Worm (Caenorhabditis elegans): Measurements from ENCODE around the gene lir-3.

The lir-3 gene

DNA sequence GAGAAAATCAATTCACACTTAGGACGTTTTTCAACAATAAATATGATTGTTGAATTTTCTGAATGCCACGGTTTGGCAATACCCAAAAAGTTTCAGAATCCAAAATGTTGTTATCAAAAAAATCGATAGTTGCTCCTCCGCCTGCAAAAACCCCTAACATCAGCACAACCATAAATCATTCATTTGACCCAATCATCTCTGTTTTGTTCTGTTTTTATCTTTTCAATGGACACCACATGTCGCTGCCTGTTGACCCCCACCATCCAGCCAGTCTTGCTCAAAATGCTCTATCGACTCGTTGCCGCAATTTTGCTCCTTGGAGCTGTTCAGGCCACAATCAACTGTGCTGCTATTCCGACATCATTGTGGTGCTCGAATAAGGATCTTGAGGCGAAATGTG, 3.4 kb upstream of the lir-3 start, which contains the start of gene F37H8.5:
Gene F37H8.5 (plus strand): TSS at position 181 of the 400 bp plus-strand sequence.
- TF ChIP-seq lsy-27 (tag; optimal IDR thresholded peaks at IDR 0.05; ENCODE audit: borderline replicate concordance, insufficient read depth): no peak
- no peak for TF ChIP-seq somi-1 (GFP tag; optimal IDR thresholded peaks at IDR 0.05)
- no peak for TF ChIP-seq dpff-1 (tag; optimal IDR thresholded peaks at IDR 0.05)
- no peak for TF ChIP-seq cebp-1 (GFP tag; IDR thresholded peaks at IDR 0.05)
- no peak for TF ChIP-seq cebp-1 (tag; optimal IDR thresholded peaks at IDR 0.05)

DNA sequence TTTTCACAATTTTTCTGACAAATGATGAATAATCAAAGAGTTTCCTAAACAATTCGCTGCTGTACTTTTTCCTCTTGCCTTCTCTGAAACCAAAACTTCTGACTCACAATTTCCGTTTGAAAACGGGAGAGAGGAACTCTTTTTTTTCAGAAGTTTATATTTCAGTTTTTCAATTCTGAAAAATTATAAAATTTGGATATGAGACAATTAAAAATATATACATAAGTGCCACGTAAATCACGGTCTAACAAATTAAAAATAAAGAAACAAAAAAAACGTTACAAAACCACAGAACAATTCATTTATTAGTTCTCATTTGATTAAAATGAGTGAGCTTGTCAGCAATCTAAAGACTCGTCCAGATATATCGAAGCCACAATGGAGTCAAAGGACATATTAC, 1.1 kb upstream of the lir-3 start, which contains the start of gene sfxn-1.2:
Gene sfxn-1.2 (plus strand): TSS at position 301 of the 400 bp plus-strand sequence.
- TF ChIP-seq aptf-2 (GFP tag; conservative IDR thresholded peaks at IDR 0.05): no peak
- no peak for TF ChIP-seq B0261.1 (tag; optimal IDR thresholded peaks at IDR 0.05)
- TF ChIP-seq ztf-26 (tag; optimal IDR thresholded peaks at IDR 0.05): no peak
- TF ChIP-seq Y56A3A.18 (GFP tag; IDR thresholded peaks at IDR 0.05): no peak
- TF ChIP-seq madf-10 (tag; optimal IDR thresholded peaks at IDR 0.05): no peak
- TF ChIP-seq B0336.3 (GFP tag; IDR thresholded peaks at IDR 0.05): no peak
- no peak for TF ChIP-seq let-607 (tag; optimal IDR thresholded peaks at IDR 0.05)
- no peak for TF ChIP-seq bed-2 (GFP tag; IDR thresholded peaks at IDR 0.05)
- TF ChIP-seq nhr-80 (tag; optimal IDR thresholded peaks at IDR 0.05): no peak
- no peak for TF ChIP-seq snpc-1.3 (tag; optimal IDR thresholded peaks at IDR 0.05; ENCODE audit: insufficient read depth)
- no peak for TF ChIP-seq Y53G8AR.9 (GFP tag; conservative IDR thresholded peaks at IDR 0.05)
- no peak for TF ChIP-seq atf-7 (tag; optimal IDR thresholded peaks at IDR 0.05)
- TF ChIP-seq pbrm-1 (GFP tag; IDR thresholded peaks at IDR 0.05): no peak

DNA sequence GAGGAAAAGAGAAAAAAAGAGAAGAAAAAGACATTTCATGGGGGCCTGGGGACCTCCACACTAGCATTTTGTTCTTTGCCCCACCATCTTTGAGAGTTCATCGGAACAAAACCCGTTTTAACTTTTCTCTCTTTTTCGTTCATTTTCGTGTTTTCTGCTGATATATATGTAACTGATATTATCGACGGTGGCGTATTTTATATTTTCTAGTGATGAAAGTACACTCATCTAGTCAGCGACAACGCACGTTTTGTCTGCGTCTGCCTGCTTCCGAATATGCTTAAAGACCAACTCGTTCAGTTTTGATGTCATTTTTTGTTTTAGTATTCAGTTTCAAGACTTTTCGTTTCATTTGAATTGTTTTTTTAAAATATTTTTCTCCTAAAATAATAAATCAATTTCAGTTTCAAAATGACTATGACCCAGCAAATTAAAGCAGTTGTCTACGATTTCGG, 3.3 kb downstream of the lir-3 start, which contains the start of gene bigr-1:
Gene bigr-1 (plus strand): TSS at position 405 of the 455 bp plus-strand sequence.
- TF ChIP-seq cebp-1 (GFP tag; IDR thresholded peaks at IDR 0.05) (no peak), cebp-1 (tag; optimal IDR thresholded peaks at IDR 0.05) (peak; percentile 24), ceh-79 (tag; optimal IDR thresholded peaks at IDR 0.05) (no peak), nhr-80 (tag; optimal IDR thresholded peaks at IDR 0.05) (peak; percentile 61)

DNA sequence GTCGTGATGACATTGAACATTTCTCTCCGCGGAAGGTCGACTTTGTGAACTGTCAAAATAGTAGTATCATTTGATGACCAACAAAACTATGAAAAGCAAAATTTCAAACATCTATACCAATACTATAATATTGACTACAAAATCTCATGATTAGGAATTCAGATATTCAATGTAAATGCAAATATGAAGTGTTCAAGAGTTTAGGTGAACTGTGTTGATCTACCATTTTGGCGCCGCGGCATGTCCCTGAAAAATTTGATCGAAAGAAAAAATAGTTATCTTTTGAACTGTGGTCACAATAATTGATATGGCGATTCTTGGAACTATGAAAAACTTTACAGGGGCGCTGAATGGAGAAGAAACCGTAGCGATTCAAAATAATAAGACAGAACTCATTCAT, 5.9 kb downstream of the lir-3 start:
- TF ChIP-seq ets-4 (GFP tag; optimal IDR thresholded peaks at IDR 0.05): no peak
- no peak for TF ChIP-seq ama-1 (optimal IDR thresholded peaks at IDR 0.05)
- TF ChIP-seq ama-1 (GFP tag; optimal IDR thresholded peaks at IDR 0.05): no peak

DNA sequence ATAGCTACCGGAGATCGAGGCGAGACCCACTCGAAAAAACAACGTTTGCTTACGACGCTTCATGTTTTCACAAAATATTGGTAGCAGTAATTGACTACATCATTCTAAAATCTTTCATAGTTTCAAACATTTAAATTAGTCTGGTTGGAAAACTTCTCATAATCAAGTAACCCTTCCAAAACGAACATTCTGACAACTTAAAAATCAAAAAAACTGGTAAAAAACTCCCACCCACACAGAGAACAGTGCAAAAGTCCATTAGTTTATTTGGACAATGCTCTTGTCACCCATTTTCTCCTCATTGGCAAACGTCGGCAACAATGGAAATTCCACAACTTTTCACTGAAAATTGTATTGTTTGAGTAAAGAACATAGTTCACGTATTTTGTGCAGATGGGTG, 7.2 kb downstream of the lir-3 start, which contains the start of gene F37H8.6:
Gene F37H8.6 (minus strand): TSS at position 101 of the 400 bp plus-strand sequence.
- no peak for TF ChIP-seq pbrm-1 (GFP tag; IDR thresholded peaks at IDR 0.05)
- TF ChIP-seq tlf-1 (GFP tag; optimal IDR thresholded peaks at IDR 0.05): no peak
- no peak for TF ChIP-seq T26A5.8 (tag; optimal IDR thresholded peaks at IDR 0.05)
- no peak for TF ChIP-seq ztf-22 (GFP tag; optimal IDR thresholded peaks at IDR 0.05)
- no peak for TF ChIP-seq fkh-3 (tag; optimal IDR thresholded peaks at IDR 0.05)
- TF ChIP-seq nhr-179 (tag; optimal IDR thresholded peaks at IDR 0.05): no peak
- TF ChIP-seq mxl-1 (tag; optimal IDR thresholded peaks at IDR 0.05): no peak
- TF ChIP-seq aptf-3 (GFP tag; IDR thresholded peaks at IDR 0.05): no peak
- TF ChIP-seq B0035.1 (tag; optimal IDR thresholded peaks at IDR 0.05): no peak
- TF ChIP-seq nhr-80 (tag; optimal IDR thresholded peaks at IDR 0.05): no peak
- no peak for TF ChIP-seq madf-3 (GFP tag; IDR thresholded peaks at IDR 0.05)
- TF ChIP-seq unc-62 (GFP tag; optimal IDR thresholded peaks at IDR 0.05): no peak
- TF ChIP-seq F49E8.2 (tag; optimal IDR thresholded peaks at IDR 0.05; ENCODE audit: insufficient read depth): no peak
